Fruit fly (Drosophila melanogaster) whole organism, pupa: ENCODE results near the gene Col4a1.
A peak's percentile ranks its signal among the peaks of the same experiment; 100 is the strongest.

Experiments used
- CG10348 ChIP-seq: fragments of 200-800 bp; sonication (Bioruptor generic); IDR thresholded peaks from 2 replicates; pipeline ENCODE4 v1.3.6; 2022; ENCODE audit warnings: missing biosample characterization, missing genetic modification characterization
- CG12605 ChIP-seq: fragments of 200-800 bp; sonication (Bioruptor generic); IDR thresholded peaks from 2 replicates; pipeline ENCODE4 v1.3.6; 2022; ENCODE audit warnings: missing biosample characterization, missing genetic modification characterization
- CG13204 ChIP-seq: fragments of 200-800 bp; sonication (Bioruptor generic); optimal IDR thresholded peaks from 2 replicates; lab custom pipeline; 2018; ENCODE audit warnings: missing biosample characterization, mild to moderate bottlenecking, missing genetic modification characterization, moderate library complexity
- CG14655 ChIP-seq: fragments of 200-800 bp; sonication (Bioruptor generic); optimal IDR thresholded peaks from 3 replicates; lab custom pipeline; 2017; ENCODE audit warnings: mild to moderate bottlenecking, missing biosample characterization, missing genetic modification reagents, missing genetic modification characterization
- CG15710 ChIP-seq: fragments of 200-800 bp; sonication (Bioruptor generic); optimal IDR thresholded peaks from 2 replicates; lab custom pipeline; 2018; ENCODE audit warnings: missing biosample characterization, mild to moderate bottlenecking, missing genetic modification characterization, moderate library complexity
- CG17806 ChIP-seq: fragments of 200-800 bp; sonication (Bioruptor generic); optimal IDR thresholded peaks from 2 replicates; lab custom pipeline; 2018; ENCODE audit warnings: missing biosample characterization, mild to moderate bottlenecking, missing genetic modification characterization, moderate library complexity
- CG32121 ChIP-seq: fragments of 200-800 bp; sonication (Bioruptor generic); IDR thresholded peaks from 2 replicates; pipeline ENCODE4 v1.3.6; 2022; ENCODE audit warnings: missing biosample characterization, missing genetic modification characterization
- CG4496 ChIP-seq: fragments of 200-800 bp; sonication (Bioruptor generic); IDR thresholded peaks from 3 replicates; pipeline ENCODE4 v1.3.6; 2022; ENCODE audit warnings: missing biosample characterization, missing genetic modification characterization
- CG8159 ChIP-seq: fragments of 200-800 bp; sonication (Bioruptor generic); optimal IDR thresholded peaks from 3 replicates; lab custom pipeline; 2018; ENCODE audit warnings: missing biosample characterization, mild to moderate bottlenecking, missing genetic modification characterization, moderate library complexity
- CG8301 ChIP-seq: fragments of 200-800 bp; sonication (Bioruptor generic); optimal IDR thresholded peaks from 2 replicates; lab custom pipeline; 2018; ENCODE audit warnings: missing biosample characterization, mild to moderate bottlenecking, missing genetic modification characterization
- CG9948 ChIP-seq: fragments of 200-800 bp; sonication (Bioruptor generic); optimal IDR thresholded peaks from 2 replicates; lab custom pipeline; 2018; ENCODE audit warnings: missing biosample characterization, mild to moderate bottlenecking, missing genetic modification characterization, moderate library complexity
- D1 ChIP-seq: fragments of 200-800 bp; sonication (Bioruptor generic); optimal IDR thresholded peaks from 2 replicates; lab custom pipeline; 2018; ENCODE audit warnings: missing biosample characterization, mild to moderate bottlenecking, missing genetic modification characterization, moderate library complexity
- EcR ChIP-seq: fragments of 200-800 bp; sonication (Bioruptor generic); optimal IDR thresholded peaks from 3 replicates; lab custom pipeline; 2019; ENCODE audit warnings: missing biosample characterization, missing genetic modification characterization, mild to moderate bottlenecking, moderate library complexity, missing genetic modification reagents
- Ets98B ChIP-seq: fragments of 200-800 bp; sonication (Bioruptor generic); IDR thresholded peaks from 2 replicates; pipeline ENCODE4 v1.3.6; 2022; ENCODE audit warnings: missing biosample characterization, missing genetic modification characterization
- Pif1A ChIP-seq: fragments of 200-800 bp; sonication (Bioruptor generic); optimal IDR thresholded peaks from 3 replicates; lab custom pipeline; 2016; ENCODE audit warnings: missing biosample characterization, missing genetic modification characterization
- Pif1B ChIP-seq: fragments of 200-800 bp; sonication (Bioruptor generic); optimal IDR thresholded peaks from 3 replicates; lab custom pipeline; 2016; ENCODE audit warnings: missing biosample characterization, missing genetic modification characterization
- Snoo ChIP-seq: fragments of 200-800 bp; sonication (Bioruptor generic); optimal IDR thresholded peaks from 3 replicates; lab custom pipeline; 2017; ENCODE audit warnings: missing biosample characterization, mild to moderate bottlenecking, missing genetic modification characterization, inconsistent platforms
- fd96Ca ChIP-seq: fragments of 200-800 bp; sonication (Bioruptor generic); IDR thresholded peaks from 3 replicates; pipeline ENCODE4 v1.3.6; 2022; ENCODE audit warnings: missing biosample characterization, missing genetic modification characterization
- gl ChIP-seq: fragments of 200-800 bp; sonication (Bioruptor generic); optimal IDR thresholded peaks from 2 replicates; lab custom pipeline; 2018; ENCODE audit warnings: missing biosample characterization, mild to moderate bottlenecking, missing genetic modification characterization
- rn ChIP-seq: fragments of 200-800 bp; sonication (Bioruptor generic); IDR thresholded peaks from 2 replicates; pipeline ENCODE4 v1.3.6; 2022; ENCODE audit warnings: missing biosample characterization, missing genetic modification characterization

Gene Col4a1

dm6 chr2L:5027321-5028069, 1.9 kb upstream of the Col4a1 start:
- TF ChIP-seq fd96Ca, result 0 out of 3 replicates have a peak, but pooled peaks have one; percentile 32
- no peak for TF ChIP-seq CG9948 (tag; lab: Kevin White, UChicago)
- TF ChIP-seq CG32121 (GFP tag; lab: Robert Waterston, UW), result peak; percentile 11; the same call in 1 of the 2 replicates

- no peak for TF ChIP-seq Pif1A (GFP tag; lab: Kevin White, UChicago)
- TF ChIP-seq CG15710 (tag; lab: Kevin White, UChicago), result no peak
- TF ChIP-seq gl (tag; lab: Kevin White, UChicago), result no peak
- no peak for TF ChIP-seq Pif1B (GFP tag; lab: Kevin White, UChicago)
- no peak for TF ChIP-seq CG13204 (GFP tag; lab: Kevin White, UChicago)
- TF ChIP-seq CG32121 (GFP tag; lab: Robert Waterston, UW), result no peak
- TF ChIP-seq CG12605 (GFP tag; lab: Robert Waterston, UW), result no peak
- TF ChIP-seq rn (GFP tag; lab: Robert Waterston, UW), result no peak
- TF ChIP-seq, all 21 proteins: peak for 0
These were observed 1.3 kb upstream of the Col4a1 start, which contains the start of gene vkg for dm6 chr2L:5028091-5028490. TSS of gene vkg (minus strand) at chr2L:5028191.

dm6 chr2L:5029809-5030108, 350 bp downstream of the Col4a1 start:
- no peak for TF ChIP-seq CG17806 (tag; lab: Kevin White, UChicago)
- no peak for TF ChIP-seq CG8301 (tag; lab: Kevin White, UChicago)
- no peak for TF ChIP-seq CG14655 (GFP tag; lab: Kevin White, UChicago)
- TF ChIP-seq Ets98B (GFP tag; lab: Robert Waterston, UW), result no peak

dm6 chr2L:5030535-5030934, 1.1 kb downstream of the Col4a1 start:
- no peak for TF ChIP-seq Snoo (tag; lab: Kevin White, UChicago)
- TF ChIP-seq EcR, result no peak
- TF ChIP-seq CG17806 (tag; lab: Kevin White, UChicago), result no peak
- TF ChIP-seq CG8301 (tag; lab: Kevin White, UChicago), result no peak
- TF ChIP-seq CG4496 (GFP tag; lab: Robert Waterston, UW), result no peak
- no peak for TF ChIP-seq Pif1A (GFP tag; lab: Kevin White, UChicago)
- no peak for TF ChIP-seq CG15710 (tag; lab: Kevin White, UChicago)

- TF ChIP-seq CG17806 (tag; lab: Kevin White, UChicago) (no peak), CG4496 (GFP tag; lab: Robert Waterston, UW) (no peak), gl (tag; lab: Kevin White, UChicago) (no peak), CG9948 (tag; lab: Kevin White, UChicago) (no peak), Ets98B (GFP tag; lab: Robert Waterston, UW) (no peak), fd96Ca (no peak), CG12605 (GFP tag; lab: Robert Waterston, UW) (no peak), Pif1B (GFP tag; lab: Kevin White, UChicago) (no peak)
These were observed 2.0 kb downstream of the Col4a1 start for dm6 chr2L:5031399-5031798.

dm6 chr2L:5031886-5032285, 2.5 kb downstream of the Col4a1 start:
- TF ChIP-seq D1 (tag; lab: Kevin White, UChicago) (no peak), CG9948 (tag; lab: Kevin White, UChicago) (no peak), Pif1B (GFP tag; lab: Kevin White, UChicago) (no peak), rn (GFP tag; lab: Robert Waterston, UW) (no peak), EcR (no peak), CG8301 (tag; lab: Kevin White, UChicago) (no peak), CG15710 (tag; lab: Kevin White, UChicago) (no peak), gl (tag; lab: Kevin White, UChicago) (no peak), CG10348 (GFP tag; lab: Robert Waterston, UW) (no peak), CG13204 (GFP tag; lab: Kevin White, UChicago) (no peak), CG4496 (GFP tag; lab: Robert Waterston, UW) (no peak), Pif1A (GFP tag; lab: Kevin White, UChicago) (no peak), CG8159 (no peak), CG12605 (GFP tag; lab: Robert Waterston, UW) (no peak), Snoo (tag; lab: Kevin White, UChicago) (no peak), CG14655 (GFP tag; lab: Kevin White, UChicago) (no peak), Ets98B (GFP tag; lab: Robert Waterston, UW) (no peak)
- TF ChIP-seq, all 21 proteins: peak for 0

dm6 chr2L:5036120-5036519, 6.7 kb downstream of the Col4a1 start:
- TF ChIP-seq CG14655 (GFP tag; lab: Kevin White, UChicago), result no peak
- TF ChIP-seq CG15710 (tag; lab: Kevin White, UChicago), result no peak
- TF ChIP-seq fd96Ca, result no peak
- no peak for TF ChIP-seq CG9948 (tag; lab: Kevin White, UChicago)
- no peak for TF ChIP-seq Ets98B (GFP tag; lab: Robert Waterston, UW)
- TF ChIP-seq CG13204 (GFP tag; lab: Kevin White, UChicago), result no peak
- TF ChIP-seq CG8159, result no peak
- TF ChIP-seq CG12605 (GFP tag; lab: Robert Waterston, UW), result no peak
- TF ChIP-seq Pif1A (GFP tag; lab: Kevin White, UChicago), result no peak
- TF ChIP-seq CG10348 (GFP tag; lab: Robert Waterston, UW), result no peak
- TF ChIP-seq EcR, result no peak
- TF ChIP-seq CG17806 (tag; lab: Kevin White, UChicago), result no peak
- TF ChIP-seq Snoo (tag; lab: Kevin White, UChicago), result no peak
- TF ChIP-seq CG32121 (GFP tag; lab: Robert Waterston, UW), result no peak
- no peak for TF ChIP-seq gl (tag; lab: Kevin White, UChicago)
- no peak for TF ChIP-seq Pif1B (GFP tag; lab: Kevin White, UChicago)
- TF ChIP-seq CG4496 (GFP tag; lab: Robert Waterston, UW), result no peak
